Worm (Caenorhabditis elegans) whole organism, L3 larva: ENCODE data around the gene R02F2.6.

Source experiments
- R02D3.7 ChIP-seq: fragments of 150-350 bp; optimal IDR thresholded peaks from 2 replicates; lab custom pipeline; 2014; ENCODE audit warnings: missing biosample characterization, missing genetic modification characterization
- ZK546.5 ChIP-seq: sonication (generic microtip); optimal IDR thresholded peaks from 2 replicates; lab custom pipeline; 2017; ENCODE audit warnings: missing biosample characterization, missing genetic modification characterization
- aly-2 ChIP-seq: fragments of 150-350 bp; optimal IDR thresholded peaks from 2 replicates; lab custom pipeline; 2014; ENCODE audit warnings: missing biosample characterization, missing genetic modification characterization
- ama-1 ChIP-seq: fragments of 150-350 bp; optimal IDR thresholded peaks from 2 replicates; lab custom pipeline; 2018
- ceh-28 ChIP-seq: fragments of 150-350 bp; optimal IDR thresholded peaks from 2 replicates; lab custom pipeline; 2014; ENCODE audit warnings: missing biosample characterization, missing genetic modification reagents, missing genetic modification characterization
- ceh-9 ChIP-seq: sonication (generic microtip); optimal IDR thresholded peaks from 2 replicates; lab custom pipeline; 2018; ENCODE audit warnings: missing biosample characterization, missing genetic modification characterization
- daf-12 ChIP-seq: fragments of 150-350 bp; optimal IDR thresholded peaks from 2 replicates; lab custom pipeline; 2014; ENCODE audit warnings: missing biosample characterization, missing genetic modification reagents, missing genetic modification characterization
- egl-5 ChIP-seq: fragments of 150-350 bp; optimal IDR thresholded peaks from 2 replicates; lab custom pipeline; 2017; ENCODE audit warnings: missing biosample characterization, missing genetic modification reagents, missing genetic modification characterization, inconsistent platforms
- elt-1 ChIP-seq: fragments of 150-350 bp; optimal IDR thresholded peaks from 2 replicates; lab custom pipeline; 2014; ENCODE audit warnings: missing biosample characterization, missing genetic modification characterization
- elt-3 ChIP-seq, 3 experiments: fragments of 150-350 bp in 1 of 3; sonication (generic microtip) in 2 of 3; optimal IDR thresholded peaks; 2 replicates in 2 of 3; 4 replicates in 1 of 3; lab custom pipeline; 2014 to 2017; ENCODE audit warnings: missing biosample characterization in 3 of 3, missing genetic modification characterization in 3 of 3
- eor-1 ChIP-seq, 2 experiments: fragments of 150-350 bp; optimal IDR thresholded peaks; 2 replicates each; lab custom pipeline; 2014 to 2018; ENCODE audit warnings: missing biosample characterization in 2 of 2, missing genetic modification characterization in 2 of 2
- fkh-2 ChIP-seq: fragments of 150-350 bp; optimal IDR thresholded peaks from 2 replicates; lab custom pipeline; 2014; ENCODE audit warnings: missing biosample characterization, missing genetic modification reagents, missing genetic modification characterization
- fos-1 ChIP-seq: fragments of 150-350 bp; optimal IDR thresholded peaks from 2 replicates; lab custom pipeline; 2014; ENCODE audit warnings: missing biosample characterization, missing genetic modification characterization
- hmg-11 ChIP-seq: sonication (generic microtip); optimal IDR thresholded peaks from 2 replicates; lab custom pipeline; 2016; ENCODE audit warnings: missing genetic modification characterization, missing compliant biosample characterization
- jun-1 ChIP-seq: fragments of 150-350 bp; optimal IDR thresholded peaks from 2 replicates; lab custom pipeline; 2014; ENCODE audit warnings: missing biosample characterization, missing genetic modification reagents, missing genetic modification characterization
- lin-15B ChIP-seq: fragments of 150-350 bp; optimal IDR thresholded peaks from 2 replicates; lab custom pipeline; 2014; ENCODE audit warnings: missing biosample characterization, missing genetic modification characterization
- lin-39 ChIP-seq: fragments of 150-350 bp; optimal IDR thresholded peaks from 2 replicates; lab custom pipeline; 2018; ENCODE audit warnings: missing biosample characterization, missing genetic modification reagents, missing genetic modification characterization
- mml-1 ChIP-seq: fragments of 150-350 bp; sonication (generic microtip); optimal IDR thresholded peaks from 3 replicates; lab custom pipeline; 2014; ENCODE audit warnings: missing biosample characterization, missing genetic modification characterization
- nfya-1 ChIP-seq: sonication (generic microtip); optimal IDR thresholded peaks from 2 replicates; lab custom pipeline; 2017; ENCODE audit warnings: missing genetic modification characterization, mild to moderate bottlenecking, missing compliant biosample characterization, antibody characterized with exemption, moderate library complexity; ENCODE audit not compliant: insufficient read depth
- nhr-11 ChIP-seq: fragments of 150-350 bp; optimal IDR thresholded peaks from 2 replicates; lab custom pipeline; 2014; ENCODE audit warnings: missing biosample characterization, missing genetic modification characterization
- nhr-12 ChIP-seq: fragments of 150-350 bp; optimal IDR thresholded peaks from 2 replicates; lab custom pipeline; 2014; ENCODE audit warnings: missing biosample characterization, missing genetic modification characterization
- nhr-23 ChIP-seq: fragments of 150-350 bp; optimal IDR thresholded peaks from 2 replicates; lab custom pipeline; 2014; ENCODE audit warnings: missing biosample characterization, missing genetic modification reagents, missing genetic modification characterization
- nhr-237 ChIP-seq: fragments of 150-350 bp; optimal IDR thresholded peaks from 2 replicates; lab custom pipeline; 2014; ENCODE audit warnings: missing biosample characterization, missing genetic modification characterization
- nhr-25 ChIP-seq: sonication (generic microtip); optimal IDR thresholded peaks from 2 replicates; lab custom pipeline; 2017; ENCODE audit warnings: missing biosample characterization, missing genetic modification characterization
- nhr-28 ChIP-seq: fragments of 150-350 bp; optimal IDR thresholded peaks from 2 replicates; lab custom pipeline; 2014; ENCODE audit warnings: missing biosample characterization, missing genetic modification characterization
- nhr-43 ChIP-seq: sonication (generic microtip); optimal IDR thresholded peaks from 2 replicates; lab custom pipeline; 2016; ENCODE audit warnings: mild to moderate bottlenecking, missing genetic modification characterization, missing compliant biosample characterization; ENCODE audit not compliant: poor library complexity, severe bottlenecking
- nhr-67 ChIP-seq: fragments of 150-350 bp; optimal IDR thresholded peaks from 2 replicates; lab custom pipeline; 2014; ENCODE audit warnings: missing biosample characterization, missing genetic modification characterization
- nhr-76 ChIP-seq: fragments of 150-350 bp; sonication (generic microtip); optimal IDR thresholded peaks from 5 replicates; lab custom pipeline; 2014; ENCODE audit warnings: missing biosample characterization, missing genetic modification characterization
- nhr-77 ChIP-seq: fragments of 150-350 bp; optimal IDR thresholded peaks from 2 replicates; lab custom pipeline; 2014; ENCODE audit warnings: missing biosample characterization, missing genetic modification characterization
- pha-4 ChIP-seq: fragments of 150-350 bp; optimal IDR thresholded peaks from 2 replicates; lab custom pipeline; 2014; ENCODE audit warnings: missing biosample characterization, missing genetic modification reagents, missing genetic modification characterization
- pqm-1 ChIP-seq: fragments of 150-350 bp; optimal IDR thresholded peaks from 2 replicates; lab custom pipeline; 2017; ENCODE audit warnings: missing biosample characterization, missing genetic modification characterization, inconsistent platforms
- skn-1 ChIP-seq: fragments of 150-350 bp; optimal IDR thresholded peaks from 2 replicates; lab custom pipeline; 2014; ENCODE audit warnings: missing biosample characterization, missing genetic modification characterization
- snpc-4 ChIP-seq: fragments of 150-350 bp; optimal IDR thresholded peaks from 2 replicates; lab custom pipeline; 2014; ENCODE audit warnings: missing biosample characterization, missing genetic modification characterization
- unc-39 ChIP-seq: sonication (generic microtip); optimal IDR thresholded peaks from 4 replicates; lab custom pipeline; 2017; ENCODE audit warnings: missing biosample characterization, missing genetic modification characterization
- unc-62 ChIP-seq: fragments of 150-350 bp; sonication (generic microtip); optimal IDR thresholded peaks from 4 replicates; lab custom pipeline; 2014; ENCODE audit warnings: missing biosample characterization, missing genetic modification reagents, missing genetic modification characterization
- zag-1 ChIP-seq: fragments of 150-350 bp; optimal IDR thresholded peaks from 2 replicates; lab custom pipeline; 2014; ENCODE audit warnings: missing biosample characterization, missing genetic modification characterization
- ztf-11 ChIP-seq: fragments of 150-350 bp; optimal IDR thresholded peaks from 2 replicates; lab custom pipeline; 2014; ENCODE audit warnings: missing biosample characterization, missing genetic modification characterization

Gene R02F2.6

ce11 chrIII:5499942-5500341, 21.2 kb upstream of the R02F2.6 start:
- TF ChIP-seq aly-2 (tag; lab: Kevin White, UChicago) (no peak), unc-39 (tag; lab: Kevin White, UChicago) (no peak), nhr-76 (no peak), nhr-11 (tag; lab: Kevin White, UChicago) (no peak), fkh-2 (tag; lab: Kevin White, UChicago) (no peak), nhr-25 (no peak), hmg-11 (tag; lab: Kevin White, UChicago) (no peak), nhr-43 (tag; lab: Kevin White, UChicago) (no peak), R02D3.7 (tag; lab: Kevin White, UChicago) (no peak), ceh-9 (tag; lab: Kevin White, UChicago) (no peak), nfya-1 (tag; lab: Kevin White, UChicago) (no peak), egl-5 (no peak), zag-1 (tag; lab: Kevin White, UChicago) (no peak), elt-3 (tag; optimal IDR thresholded peaks at IDR 0.05; lab: Kevin White, UChicago) (no peak), ama-1 (lab: Kevin White, UChicago) (no peak)

ce11 chrIII:5498973-5499372, 20.2 kb upstream of the R02F2.6 start, which contains the start of gene R02F2.9:
Gene R02F2.9 (plus strand): TSS chrIII:5499190.
- no peak for TF ChIP-seq ceh-28 (tag; lab: Kevin White, UChicago)
- TF ChIP-seq fos-1 (tag; lab: Kevin White, UChicago): no peak
- TF ChIP-seq zag-1 (tag; lab: Kevin White, UChicago): no peak
- TF ChIP-seq nhr-11 (tag; lab: Kevin White, UChicago): no peak
- no peak for TF ChIP-seq pqm-1 (tag; lab: Kevin White, UChicago)
- no peak for TF ChIP-seq skn-1 (tag; lab: Kevin White, UChicago)
- peak; percentile 54 for TF ChIP-seq lin-15B
- no peak for TF ChIP-seq elt-1 (tag; lab: Kevin White, UChicago)
- no peak for TF ChIP-seq ZK546.5 (tag; lab: Kevin White, UChicago)
- TF ChIP-seq nhr-23 (tag; lab: Kevin White, UChicago): peak; percentile 67
- peak; percentile 0 for TF ChIP-seq nhr-25
- no peak for TF ChIP-seq eor-1 (tag; optimal IDR thresholded peaks at IDR 0.05; lab: Kevin White, UChicago)
- TF ChIP-seq nhr-237 (tag; lab: Kevin White, UChicago): no peak
- no peak for TF ChIP-seq nhr-67 (tag; lab: Kevin White, UChicago)
- no peak for TF ChIP-seq ceh-9 (tag; lab: Kevin White, UChicago)
- TF ChIP-seq nhr-12 (tag; lab: Kevin White, UChicago): no peak
- no peak for TF ChIP-seq ama-1 (lab: Kevin White, UChicago)
- no peak for TF ChIP-seq nhr-76
- no peak for TF ChIP-seq nhr-28 (tag; lab: Kevin White, UChicago)
- TF ChIP-seq daf-12: no peak
- TF ChIP-seq R02D3.7 (tag; lab: Kevin White, UChicago): peak; percentile 96
- no peak for TF ChIP-seq lin-39 (tag; lab: Kevin White, UChicago)
- TF ChIP-seq unc-62 (GFP tag; lab: Kevin White, UChicago): no peak

ce11 chrIII:5495168-5495567, 16.4 kb upstream of the R02F2.6 start, which contains the start of gene R02F2.8:
Gene R02F2.8 (minus strand): TSS chrIII:5495268.
- no peak for TF ChIP-seq nhr-28 (tag; lab: Kevin White, UChicago)
- TF ChIP-seq nfya-1 (tag; lab: Kevin White, UChicago): no peak
- TF ChIP-seq lin-39 (tag; lab: Kevin White, UChicago): no peak
- TF ChIP-seq nhr-12 (tag; lab: Kevin White, UChicago): no peak
- TF ChIP-seq snpc-4 (tag; lab: Kevin White, UChicago): no peak
- TF ChIP-seq jun-1: no peak
- TF ChIP-seq nhr-76: no peak
- TF ChIP-seq mml-1: no peak
- TF ChIP-seq zag-1 (tag; lab: Kevin White, UChicago): no peak
- no peak for TF ChIP-seq hmg-11 (tag; lab: Kevin White, UChicago)
- no peak for TF ChIP-seq nhr-77 (tag; lab: Kevin White, UChicago)
- no peak for TF ChIP-seq ZK546.5 (tag; lab: Kevin White, UChicago)
- no peak for TF ChIP-seq R02D3.7 (tag; lab: Kevin White, UChicago)

ce11 chrIII:5487087-5487603, 8.4 kb upstream of the R02F2.6 start, which contains the start of gene osg-1:
Gene osg-1 (plus strand): TSS chrIII:5487553.
- TF ChIP-seq nhr-76: no peak
- no peak for TF ChIP-seq nhr-28 (tag; lab: Kevin White, UChicago)
- TF ChIP-seq mml-1: no peak
- no peak for TF ChIP-seq hmg-11 (tag; lab: Kevin White, UChicago)
- TF ChIP-seq ceh-28 (tag; lab: Kevin White, UChicago): no peak
- TF ChIP-seq eor-1 (tag; optimal IDR thresholded peaks at IDR 0.05; lab: Kevin White, UChicago): no peak
- TF ChIP-seq skn-1 (tag; lab: Kevin White, UChicago): no peak
- no peak for TF ChIP-seq ztf-11 (tag; lab: Kevin White, UChicago)
- no peak for TF ChIP-seq nhr-11 (tag; lab: Kevin White, UChicago)
- TF ChIP-seq fkh-2 (tag; lab: Kevin White, UChicago): no peak
- TF ChIP-seq nhr-23 (tag; lab: Kevin White, UChicago): no peak
- TF ChIP-seq pha-4 (tag; lab: Kevin White, UChicago): no peak
- TF ChIP-seq, all 47 proteins: peak for 0
